Fruit fly (Drosophila melanogaster): ENCODE measurements around the gene Elp4.

- no peak for TF ChIP-seq CG1620 (GFP tag; optimal IDR thresholded peaks at IDR 0.05)
- no peak for TF ChIP-seq CG7101 (tag; optimal IDR thresholded peaks at IDR 0.05)
- TF ChIP-seq Hr96 (GFP tag; optimal IDR thresholded peaks at IDR 0.05): no peak
- no peak for TF ChIP-seq CG5204 (GFP tag; optimal IDR thresholded peaks at IDR 0.05)
- TF ChIP-seq CG7045 (GFP tag; optimal IDR thresholded peaks at IDR 0.05): no peak
- no peak for TF ChIP-seq pad (GFP tag; optimal IDR thresholded peaks at IDR 0.05)
- no peak for TF ChIP-seq cnc (optimal IDR thresholded peaks at IDR 0.05)
- TF ChIP-seq ovo (GFP tag; optimal IDR thresholded peaks at IDR 0.05): no peak
- no peak for TF ChIP-seq bab1 (GFP tag; optimal IDR thresholded peaks at IDR 0.05)
- no peak for TF ChIP-seq CG14711 (tag; optimal IDR thresholded peaks at IDR 0.05)
Measured at dm6 chr2L:5537063-5537462, 13.1 kb downstream of the Elp4 start.
